Fruit fly (Drosophila melanogaster): Measurements from ENCODE around the gene CG34289.

CG34289 gene

DNA sequence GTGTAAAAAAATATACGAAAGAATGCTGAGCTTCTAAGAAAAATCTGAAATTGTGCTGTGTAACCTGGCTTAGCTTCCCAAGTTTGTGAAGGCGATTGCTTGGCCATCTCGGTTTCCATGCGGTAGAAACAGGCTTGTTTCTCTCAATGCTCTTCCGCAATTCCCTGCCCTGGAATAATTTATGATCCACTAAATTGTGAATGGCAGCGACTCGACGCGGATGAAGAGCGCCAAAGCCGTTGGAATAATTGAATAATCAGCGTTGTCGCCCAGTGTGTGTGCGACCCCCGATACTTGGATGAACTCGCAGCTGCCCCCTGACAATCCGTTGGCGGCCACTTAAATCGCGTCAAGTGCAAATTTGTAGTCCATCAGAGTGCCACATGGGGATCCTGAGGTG is 14.2 kb upstream of the CG34289 start, which contains the start of gene CG10177:
CG10177 (minus strand) TSS at position 101 of the 400 bp plus-strand sequence.
- no peak for TF ChIP-seq CG1621 (tag; optimal IDR thresholded peaks at IDR 0.05)

- TF ChIP-seq CG11294 (GFP tag; IDR thresholded peaks at IDR 0.05) (no peak), CG6854 (GFP tag; optimal IDR thresholded peaks at IDR 0.05) (no peak), CG3032 (tag; optimal IDR thresholded peaks at IDR 0.05) (no peak), OdsH (GFP tag; optimal IDR thresholded peaks at IDR 0.05) (no peak), eg (GFP tag; IDR thresholded peaks at IDR 0.05) (no peak), Smox (GFP tag; optimal IDR thresholded peaks at IDR 0.05) (no peak), fd59A (GFP tag; optimal IDR thresholded peaks at IDR 0.05) (no peak), Hr4 (GFP tag; optimal IDR thresholded peaks at IDR 0.05) (no peak), fd85E (GFP tag; optimal IDR thresholded peaks at IDR 0.05) (no peak), CG16779 (tag; optimal IDR thresholded peaks at IDR 0.05) (peak; percentile 1), CG6276 (GFP tag; optimal IDR thresholded peaks at IDR 0.05) (no peak), Sox102F (GFP tag; optimal IDR thresholded peaks at IDR 0.05) (peak; percentile 20), CG4318 (GFP tag; optimal IDR thresholded peaks at IDR 0.05) (no peak), Met (GFP tag; optimal IDR thresholded peaks at IDR 0.05) (no peak), CG7368 (GFP tag; optimal IDR thresholded peaks at IDR 0.05) (no peak), CG8632 (GFP tag; optimal IDR thresholded peaks at IDR 0.05) (peak; percentile 18), CG8319 (GFP tag; optimal IDR thresholded peaks at IDR 0.05) (no peak), CG34406 (GFP tag; optimal IDR thresholded peaks at IDR 0.05) (peak; percentile 40), svp (GFP tag) (peak; percentile 15), topi (GFP tag; optimal IDR thresholded peaks at IDR 0.05) (no peak), CG31627 (GFP tag; optimal IDR thresholded peaks at IDR 0.05) (no peak), Eip78C (GFP tag) (peak; percentile 87), salr (GFP tag; optimal IDR thresholded peaks at IDR 0.05) (no peak)
Measured at dm6 chr3R:23519395-23520101, 12.3 kb upstream of the CG34289 start, which contains the start of gene Irk2. Gene Irk2 (minus strand): TSS chr3R:23519445.

DNA sequence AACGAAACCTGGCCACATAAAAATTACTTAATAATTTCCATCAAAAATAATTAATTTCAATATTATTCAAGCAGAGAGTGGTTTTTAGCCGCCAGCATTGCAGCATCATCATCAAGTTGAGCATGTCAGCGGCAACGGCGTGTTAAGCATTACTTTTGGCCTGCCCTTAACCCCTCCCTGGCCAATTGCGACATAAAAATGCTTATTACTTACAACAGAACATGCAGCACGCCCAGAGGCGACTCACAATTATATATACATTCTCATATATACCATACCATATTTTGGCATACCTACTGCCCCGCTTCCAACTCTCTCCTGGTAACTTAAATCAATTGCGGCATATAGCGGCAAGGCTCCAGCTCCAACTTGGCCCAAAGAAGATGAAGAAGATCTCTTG is 4.1 kb upstream of the CG34289 start:
- TF ChIP-seq svp (GFP tag): peak; percentile 56
- no peak for TF ChIP-seq Smox (GFP tag; optimal IDR thresholded peaks at IDR 0.05)
- peak; percentile 47 for TF ChIP-seq Eip78C (GFP tag)

DNA sequence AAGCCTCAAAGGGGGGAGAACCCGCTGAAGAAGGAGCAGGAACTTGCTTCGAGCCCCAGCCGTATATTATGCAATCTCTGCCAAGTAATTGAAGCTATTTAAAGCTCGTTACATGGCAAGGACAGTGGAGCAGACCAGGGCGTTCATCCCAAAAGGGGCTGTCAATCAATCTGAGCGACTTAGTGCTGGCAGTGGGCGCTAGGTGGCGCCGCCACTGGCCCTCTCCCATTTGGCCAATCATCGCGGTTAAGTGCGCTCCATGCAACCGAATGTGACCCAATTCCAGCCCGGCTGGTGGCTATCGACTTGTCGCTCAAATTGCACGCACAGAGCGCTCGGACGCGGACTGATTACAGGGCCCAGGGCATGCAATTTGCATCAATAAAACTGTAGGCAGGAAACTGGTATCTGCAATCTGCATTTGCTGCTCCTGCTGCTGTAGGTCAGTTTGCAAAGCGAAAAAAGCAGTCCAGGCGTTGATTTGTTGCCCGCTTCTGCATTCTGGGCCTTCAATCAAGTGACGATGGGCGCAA is 2.2 kb upstream of the CG34289 start:
- TF ChIP-seq Ets96B (tag; optimal IDR thresholded peaks at IDR 0.05) (no peak), Met (GFP tag; optimal IDR thresholded peaks at IDR 0.05) (no peak), Eip75B (GFP tag; optimal IDR thresholded peaks at IDR 0.05) (no peak), ss (GFP tag; optimal IDR thresholded peaks at IDR 0.05) (peak in 1 of 2 experiments; percentile 62), CG6854 (GFP tag; optimal IDR thresholded peaks at IDR 0.05) (no peak), Hr4 (GFP tag; optimal IDR thresholded peaks at IDR 0.05) (no peak)

dm6 chr3R:23508304-23508703 is 1.0 kb upstream of the CG34289 start:
- peak; percentile 81 for TF ChIP-seq esn (GFP tag; optimal IDR thresholded peaks at IDR 0.05)
- peak; percentile 51; the same call in 2 of the 3 replicates for TF ChIP-seq eg (GFP tag; IDR thresholded peaks at IDR 0.05)
- TF ChIP-seq Gug (GFP tag; IDR thresholded peaks at IDR 0.05): no peak
- peak; percentile 40 for TF ChIP-seq Eip93F (GFP tag; optimal IDR thresholded peaks at IDR 0.05)
- TF ChIP-seq dac (GFP tag; optimal IDR thresholded peaks at IDR 0.05): no peak
- TF ChIP-seq Ets21C (GFP tag; optimal IDR thresholded peaks at IDR 0.05): no peak
- peak; percentile 78 for TF ChIP-seq acj6 (GFP tag; optimal IDR thresholded peaks at IDR 0.05)
- TF ChIP-seq Met (GFP tag; optimal IDR thresholded peaks at IDR 0.05): peak; percentile 70
- peak; percentile 90 for TF ChIP-seq Eip78C (GFP tag)
- TF ChIP-seq Hr38 (GFP tag; optimal IDR thresholded peaks at IDR 0.05): no peak
- TF ChIP-seq CG6808 (GFP tag; optimal IDR thresholded peaks at IDR 0.05): peak; percentile 49
- peak; percentile 89 for TF ChIP-seq CG34406 (GFP tag; optimal IDR thresholded peaks at IDR 0.05)
- peak; percentile 39 for TF ChIP-seq CG32006 (GFP tag; optimal IDR thresholded peaks at IDR 0.05)
- TF ChIP-seq CG11762 (GFP tag; optimal IDR thresholded peaks at IDR 0.05; ENCODE audit: insufficient read depth): peak; percentile 78
- no peak for TF ChIP-seq fd85E (GFP tag; optimal IDR thresholded peaks at IDR 0.05)
- peak; percentile 76 for TF ChIP-seq CG6163 (GFP tag; IDR thresholded peaks at IDR 0.05)
- peak; percentile 67 for TF ChIP-seq topi (GFP tag; optimal IDR thresholded peaks at IDR 0.05)
- peak; percentile 53 to 71 for TF ChIP-seq ss (GFP tag; optimal IDR thresholded peaks at IDR 0.05)
- TF ChIP-seq salr (GFP tag; optimal IDR thresholded peaks at IDR 0.05): peak; percentile 13 to 42
- TF ChIP-seq Sox15 (GFP tag; optimal IDR thresholded peaks at IDR 0.05): peak; percentile 61
- peak; percentile 64 for TF ChIP-seq CG3032 (tag; optimal IDR thresholded peaks at IDR 0.05)
- TF ChIP-seq dsx (GFP tag; optimal IDR thresholded peaks at IDR 0.05; ENCODE audit: poor library complexity, severe bottlenecking): peak; percentile 24
- peak; percentile 47 for TF ChIP-seq fd59A (GFP tag; optimal IDR thresholded peaks at IDR 0.05)
- peak; percentile 71 for TF ChIP-seq CG6854 (GFP tag; optimal IDR thresholded peaks at IDR 0.05)
- peak; percentile 70 for TF ChIP-seq CG10669 (GFP tag; optimal IDR thresholded peaks at IDR 0.05)

Measured in whole organism, prepupa.